Worm (Caenorhabditis elegans): ENCODE results near the gene ptp-5.2.

ce11 chrIV:14793900-14794624 is 33.3 kb upstream of the ptp-5.2 start:
- TF ChIP-seq pag-3 (tag; optimal IDR thresholded peaks at IDR 0.05; ENCODE audit: borderline replicate concordance), result no peak
- TF ChIP-seq pha-4 (tag; optimal IDR thresholded peaks at IDR 0.05), result no peak
- TF ChIP-seq hlh-15 (tag; optimal IDR thresholded peaks at IDR 0.05), result no peak
- no peak for TF ChIP-seq Y22D7AL.16 (tag; optimal IDR thresholded peaks at IDR 0.05)
- no peak for TF ChIP-seq nhr-11 (tag; optimal IDR thresholded peaks at IDR 0.05)
- TF ChIP-seq nhr-232 (tag; optimal IDR thresholded peaks at IDR 0.05), result no peak
- no peak for TF ChIP-seq unc-55 (GFP tag; optimal IDR thresholded peaks at IDR 0.05)
- no peak for TF ChIP-seq pqm-1 (tag; optimal IDR thresholded peaks at IDR 0.05)
- no peak for TF ChIP-seq elt-2 (tag; optimal IDR thresholded peaks at IDR 0.05)
- no peak for TF ChIP-seq hlh-13 (GFP tag; optimal IDR thresholded peaks at IDR 0.05)
- TF ChIP-seq ceh-31 (tag; optimal IDR thresholded peaks at IDR 0.05), result peak; percentile 63
- no peak for TF ChIP-seq ztf-16 (tag; optimal IDR thresholded peaks at IDR 0.05)
